Worm (Caenorhabditis elegans) whole organism, mixed stage, embryonic: ENCODE results near the gene R13D7.2.

Source experiments
- cnd-1 ChIP-seq: fragments of 200-800 bp; sonication (Bioruptor generic); optimal IDR thresholded peaks from 2 replicates; lab custom pipeline; 2018; ENCODE audit warnings: mild to moderate bottlenecking, missing genetic modification characterization, missing compliant biosample characterization
- elt-1 ChIP-seq: sonication (generic microtip); optimal IDR thresholded peaks from 2 replicates; lab custom pipeline; 2017; ENCODE audit warnings: missing genetic modification characterization, mild to moderate bottlenecking, missing compliant biosample characterization, antibody characterized with exemption, moderate library complexity, borderline replicate concordance; ENCODE audit not compliant: insufficient read depth
- ham-2 ChIP-seq: fragments of 200-800 bp; sonication (Bioruptor generic); optimal IDR thresholded peaks from 2 replicates; lab custom pipeline; 2018; ENCODE audit warnings: mild to moderate bottlenecking, missing genetic modification characterization, missing compliant biosample characterization
- lin-13 ChIP-seq: fragments of 150-350 bp; optimal IDR thresholded peaks from 2 replicates; lab custom pipeline; 2014; ENCODE audit warnings: missing biosample characterization, missing genetic modification characterization
- lsy-2 ChIP-seq: fragments of 150-350 bp; optimal IDR thresholded peaks from 2 replicates; lab custom pipeline; 2014; ENCODE audit warnings: missing biosample characterization, missing genetic modification characterization
- mab-5 ChIP-seq: fragments of 150-350 bp; optimal IDR thresholded peaks from 2 replicates; lab custom pipeline; 2014; ENCODE audit warnings: missing biosample characterization, missing genetic modification characterization
- mep-1 ChIP-seq: fragments of 150-350 bp; optimal IDR thresholded peaks from 2 replicates; lab custom pipeline; 2017; ENCODE audit warnings: missing biosample characterization, missing genetic modification reagents, missing genetic modification characterization, inconsistent platforms
- nhr-76 ChIP-seq: sonication (generic microtip); optimal IDR thresholded peaks from 2 replicates; lab custom pipeline; 2017; ENCODE audit warnings: missing biosample characterization, missing genetic modification characterization
- pha-4 ChIP-seq: fragments of 150-350 bp; optimal IDR thresholded peaks from 2 replicates; lab custom pipeline; 2018; ENCODE audit warnings: missing biosample characterization, missing genetic modification reagents, missing genetic modification characterization
- snpc-4 ChIP-seq: fragments of 150-350 bp; optimal IDR thresholded peaks from 2 replicates; lab custom pipeline; 2014; ENCODE audit warnings: missing biosample characterization, missing genetic modification characterization
- sptf-1 ChIP-seq: sonication (generic microtip); optimal IDR thresholded peaks from 2 replicates; lab custom pipeline; 2017; ENCODE audit warnings: mild to moderate bottlenecking, missing genetic modification characterization, moderate library complexity, missing compliant biosample characterization
- tbx-8 ChIP-seq: fragments of 200-800 bp; sonication (Bioruptor generic); optimal IDR thresholded peaks from 2 replicates; lab custom pipeline; 2018; ENCODE audit warnings: mild to moderate bottlenecking, missing genetic modification characterization, moderate library complexity, missing compliant biosample characterization
- unc-62 ChIP-seq: fragments of 150-350 bp; optimal IDR thresholded peaks from 2 replicates; lab custom pipeline; 2014; ENCODE audit warnings: missing biosample characterization, missing genetic modification reagents, missing genetic modification characterization
- ztf-11 ChIP-seq: fragments of 150-350 bp; optimal IDR thresholded peaks from 2 replicates; lab custom pipeline; 2014; ENCODE audit warnings: missing biosample characterization, missing genetic modification characterization

DNA sequence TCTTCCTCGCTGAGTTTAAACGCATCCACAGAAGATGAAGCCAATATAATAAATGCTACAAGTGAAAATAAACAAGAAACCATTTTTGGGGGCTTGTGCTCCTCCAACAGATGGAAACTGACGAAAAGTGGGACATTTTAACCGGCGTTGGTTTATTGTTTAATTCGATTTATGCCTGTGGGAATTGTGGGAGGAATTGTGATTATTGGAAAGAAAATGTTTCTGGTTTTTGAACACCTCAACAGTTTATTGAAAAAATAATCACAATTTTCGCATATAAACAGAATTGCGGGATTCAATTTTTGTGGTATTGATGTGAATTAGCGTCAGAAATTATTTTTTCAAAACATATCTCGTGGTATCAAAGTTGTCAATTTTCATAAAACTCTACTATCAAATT lies 44.5 kb downstream of the R13D7.2 start, which contains the start of gene try-8:
- TF ChIP-seq cnd-1 (tag; lab: Kevin White, UChicago) = no peak
- TF ChIP-seq nhr-76 (tag; lab: Kevin White, UChicago) = no peak
- no peak for TF ChIP-seq lsy-2
- no peak for TF ChIP-seq sptf-1 (tag; lab: Kevin White, UChicago)
- no peak for TF ChIP-seq ztf-11 (tag; lab: Kevin White, UChicago)
- TF ChIP-seq mab-5 (tag; lab: Kevin White, UChicago) = no peak
- no peak for TF ChIP-seq mep-1 (tag; lab: Kevin White, UChicago)
- no peak for TF ChIP-seq pha-4
- TF ChIP-seq unc-62 (GFP tag; lab: Kevin White, UChicago) = no peak
- no peak for TF ChIP-seq tbx-8
- TF ChIP-seq snpc-4 (tag; lab: Kevin White, UChicago) = no peak
- TF ChIP-seq ham-2 (GFP tag; lab: Kevin White, UChicago) = no peak
- TF ChIP-seq elt-1 = no peak
- no peak for TF ChIP-seq lin-13 (tag; lab: Kevin White, UChicago)
